Worm (Caenorhabditis elegans): ENCODE data around the gene ebp-2.
A peak's percentile ranks its signal among the peaks of the same experiment; 100 is the strongest.

The ebp-2 gene

ce11 chrII:11492843-11493242 lies 50.3 kb downstream of the ebp-2 start, which contains the start of gene hacl-1:
TSS of gene hacl-1 (minus strand) at chrII:11492963.
- TF ChIP-seq egl-5 (tag; optimal IDR thresholded peaks at IDR 0.05), result no peak
- no peak for TF ChIP-seq ztf-11 (tag; optimal IDR thresholded peaks at IDR 0.05)
- peak; percentile 9 for TF ChIP-seq ceh-28 (tag; optimal IDR thresholded peaks at IDR 0.05)
- TF ChIP-seq jun-1 (tag; optimal IDR thresholded peaks at IDR 0.05), result peak; percentile 4
- no peak for TF ChIP-seq unc-39 (tag; optimal IDR thresholded peaks at IDR 0.05)
- TF ChIP-seq R02D3.7 (tag; optimal IDR thresholded peaks at IDR 0.05), result no peak
- TF ChIP-seq pha-4 (tag; optimal IDR thresholded peaks at IDR 0.05), result no peak
- no peak for TF ChIP-seq zag-1 (tag; optimal IDR thresholded peaks at IDR 0.05)
- peak; percentile 7 for TF ChIP-seq lsy-12 (tag; optimal IDR thresholded peaks at IDR 0.05)
- TF ChIP-seq daf-12 (tag; optimal IDR thresholded peaks at IDR 0.05), result no peak
- no peak for TF ChIP-seq aly-2 (tag; optimal IDR thresholded peaks at IDR 0.05)
- no peak for TF ChIP-seq fkh-2 (tag; optimal IDR thresholded peaks at IDR 0.05)
- TF ChIP-seq ZK546.5 (tag; optimal IDR thresholded peaks at IDR 0.05), result no peak
- no peak for TF ChIP-seq ceh-16 (tag; optimal IDR thresholded peaks at IDR 0.05)
- TF ChIP-seq elt-1 (tag; optimal IDR thresholded peaks at IDR 0.05), result no peak
- no peak for TF ChIP-seq ama-1 (optimal IDR thresholded peaks at IDR 0.05)
- no peak for TF ChIP-seq lin-39 (tag; optimal IDR thresholded peaks at IDR 0.05)
- TF ChIP-seq ceh-82 (tag; optimal IDR thresholded peaks at IDR 0.05), result no peak
- TF ChIP-seq nhr-23 (tag; optimal IDR thresholded peaks at IDR 0.05), result peak; percentile 38
- TF ChIP-seq nhr-76 (tag; optimal IDR thresholded peaks at IDR 0.05), result no peak
- no peak for TF ChIP-seq nhr-77 (tag; optimal IDR thresholded peaks at IDR 0.05)
- TF ChIP-seq nhr-28 (tag; optimal IDR thresholded peaks at IDR 0.05), result no peak
- TF ChIP-seq mml-1 (tag; optimal IDR thresholded peaks at IDR 0.05), result no peak
- TF ChIP-seq snpc-4 (tag; optimal IDR thresholded peaks at IDR 0.05), result no peak
- TF ChIP-seq nhr-12 (tag; optimal IDR thresholded peaks at IDR 0.05), result no peak
- no peak for TF ChIP-seq fkh-10 (GFP tag; optimal IDR thresholded peaks at IDR 0.05)
- TF ChIP-seq elt-3 (tag; optimal IDR thresholded peaks at IDR 0.05), result no peak
- TF ChIP-seq lin-15B (tag; optimal IDR thresholded peaks at IDR 0.05), result no peak
- TF ChIP-seq eor-1 (tag; optimal IDR thresholded peaks at IDR 0.05), result no peak
- no peak for TF ChIP-seq nhr-237 (tag; optimal IDR thresholded peaks at IDR 0.05)
- peak; percentile 62 for TF ChIP-seq pqm-1 (tag; optimal IDR thresholded peaks at IDR 0.05)
- TF ChIP-seq elt-2 (tag; optimal IDR thresholded peaks at IDR 0.05), result no peak
- TF ChIP-seq unc-62 (GFP tag; optimal IDR thresholded peaks at IDR 0.05), result no peak
- TF ChIP-seq nhr-67 (tag; optimal IDR thresholded peaks at IDR 0.05), result no peak
- TF ChIP-seq ztf-4 (tag; optimal IDR thresholded peaks at IDR 0.05), result no peak
- TF ChIP-seq ceh-9 (tag; optimal IDR thresholded peaks at IDR 0.05), result no peak
- no peak for TF ChIP-seq nhr-11 (tag; optimal IDR thresholded peaks at IDR 0.05)
- no peak for TF ChIP-seq egl-27 (tag; optimal IDR thresholded peaks at IDR 0.05)
- TF ChIP-seq tbx-2 (tag; optimal IDR thresholded peaks at IDR 0.05), result no peak
- no peak for TF ChIP-seq nhr-43 (tag; optimal IDR thresholded peaks at IDR 0.05; ENCODE audit: poor library complexity, severe bottlenecking)
- TF ChIP-seq nhr-25 (tag; optimal IDR thresholded peaks at IDR 0.05), result peak; percentile 87
- no peak for TF ChIP-seq hmg-11 (tag; optimal IDR thresholded peaks at IDR 0.05)
- TF ChIP-seq fos-1 (tag; optimal IDR thresholded peaks at IDR 0.05), result no peak
- TF ChIP-seq mdl-1 (tag; optimal IDR thresholded peaks at IDR 0.05), result no peak
- TF ChIP-seq skn-1 (tag; optimal IDR thresholded peaks at IDR 0.05), result no peak
- TF ChIP-seq nfya-1 (tag; optimal IDR thresholded peaks at IDR 0.05; ENCODE audit: insufficient read depth), result peak; percentile 1
- TF ChIP-seq sea-2 (GFP tag; optimal IDR thresholded peaks at IDR 0.05), result no peak
